Fruit fly (Drosophila melanogaster): ENCODE measurements around the gene RpL17.

RpL17 gene

dm6 chrX:6756175-6756718 lies 12.2 kb upstream of the RpL17 start, which contains the start of gene sov (continued):
- TF ChIP-seq PHDP (tag; optimal IDR thresholded peaks at IDR 0.05) (no peak), ato (GFP tag; IDR thresholded peaks at IDR 0.05; ENCODE audit: partially characterized antibody) (peak; percentile 67; the same call in 1 of the 2 replicates), knrl (GFP tag; IDR thresholded peaks at IDR 0.05; ENCODE audit: partially characterized antibody) (peak; percentile 92), Jarid2 (GFP tag; optimal IDR thresholded peaks at IDR 0.05) (peak; percentile 18), crc (GFP tag; optimal IDR thresholded peaks at IDR 0.05) (no peak), Ets97D (GFP tag; optimal IDR thresholded peaks at IDR 0.05) (peak; percentile 37), hbn (GFP tag; IDR thresholded peaks at IDR 0.05; ENCODE audit: partially characterized antibody) (peak; percentile 90), tio (GFP tag; optimal IDR thresholded peaks at IDR 0.05) (no peak), CG18476 (GFP tag; optimal IDR thresholded peaks at IDR 0.05) (no peak), CG18764 (GFP tag; optimal IDR thresholded peaks at IDR 0.05) (no peak), otp (GFP tag; IDR thresholded peaks at IDR 0.05) (no peak), zen (tag; optimal IDR thresholded peaks at IDR 0.05) (no peak), Hr3 (GFP tag; optimal IDR thresholded peaks at IDR 0.05) (no peak), seq (GFP tag; IDR thresholded peaks at IDR 0.05) (no peak), CkIIα-i1 (GFP tag; IDR thresholded peaks at IDR 0.05) (no peak), Awh (GFP tag; IDR thresholded peaks at IDR 0.05) (no peak), kah (GFP tag; optimal IDR thresholded peaks at IDR 0.05) (no peak), Deaf1 (tag; optimal IDR thresholded peaks at IDR 0.05) (peak; percentile 86), Optix (GFP tag; IDR thresholded peaks at IDR 0.05) (no peak), ro (GFP tag; IDR thresholded peaks at IDR 0.05) (no peak), caup (GFP tag; optimal IDR thresholded peaks at IDR 0.05; ENCODE audit: severe bottlenecking) (no peak), CG10654 (GFP tag; optimal IDR thresholded peaks at IDR 0.05) (no peak), Poxn (GFP tag; IDR thresholded peaks at IDR 0.05) (no peak), CG14965 (GFP tag; optimal IDR thresholded peaks at IDR 0.05; ENCODE audit: borderline replicate concordance) (no peak), insv (GFP tag; optimal IDR thresholded peaks at IDR 0.05) (no peak), YL-1 (GFP tag; optimal IDR thresholded peaks at IDR 0.05) (no peak), sc (optimal IDR thresholded peaks at IDR 0.05) (no peak), sc (GFP tag; optimal IDR thresholded peaks at IDR 0.05) (no peak), Sox100B (GFP tag; optimal IDR thresholded peaks at IDR 0.05) (no peak), CG15011 (GFP tag; optimal IDR thresholded peaks at IDR 0.05) (no peak), CG1529 (GFP tag; optimal IDR thresholded peaks at IDR 0.05) (no peak), D19A (tag; optimal IDR thresholded peaks at IDR 0.05) (no peak), Dp (GFP tag; optimal IDR thresholded peaks at IDR 0.05) (peak; percentile 15), ind (GFP tag; optimal IDR thresholded peaks at IDR 0.05) (no peak), fru (optimal IDR thresholded peaks at IDR 0.05) (no peak), CG18011 (GFP tag; optimal IDR thresholded peaks at IDR 0.05) (no peak), nmo (GFP tag; optimal IDR thresholded peaks at IDR 0.05) (peak; percentile 36), CG3281 (GFP tag; optimal IDR thresholded peaks at IDR 0.05) (no peak), CG14050 (GFP tag; IDR thresholded peaks at IDR 0.05) (no peak), Doc2 (GFP tag; IDR thresholded peaks at IDR 0.05) (no peak), CG8478 (optimal IDR thresholded peaks at IDR 0.05) (no peak), CG10274 (GFP tag; optimal IDR thresholded peaks at IDR 0.05) (no peak), HLH3B (GFP tag; IDR thresholded peaks at IDR 0.05) (no peak), B-H1 (GFP tag; IDR thresholded peaks at IDR 0.05) (no peak), CG14014 (GFP tag; IDR thresholded peaks at IDR 0.05) (no peak), Oaz (GFP tag; IDR thresholded peaks at IDR 0.05) (no peak), CG9932 (GFP tag; IDR thresholded peaks at IDR 0.05) (no peak), CG4328 (GFP tag; optimal IDR thresholded peaks at IDR 0.05) (no peak), CG8944 (GFP tag; optimal IDR thresholded peaks at IDR 0.05) (no peak), exex (tag; optimal IDR thresholded peaks at IDR 0.05) (no peak), CG8924 (tag; optimal IDR thresholded peaks at IDR 0.05) (no peak), cad (GFP tag; optimal IDR thresholded peaks at IDR 0.05) (no peak), Elba2 (GFP tag; optimal IDR thresholded peaks at IDR 0.05) (no peak)

Data from whole organism, embryonic.